Worm (Caenorhabditis elegans) whole organism, L4/young adult: ENCODE measurements around the gene F01D4.5.

ENCODE experiments used
- dao-5 ChIP-seq: sonication (generic microtip); optimal IDR thresholded peaks from 2 replicates; lab custom pipeline; 2016; ENCODE audit warnings: missing genotype, missing genetic modification characterization, moderate library complexity, missing compliant biosample characterization
- him-1 ChIP-seq: sonication (generic microtip); optimal IDR thresholded peaks from 2 replicates; lab custom pipeline; 2016; ENCODE audit warnings: missing genotype, missing genetic modification reagents, missing genetic modification characterization, missing compliant biosample characterization

DNA sequence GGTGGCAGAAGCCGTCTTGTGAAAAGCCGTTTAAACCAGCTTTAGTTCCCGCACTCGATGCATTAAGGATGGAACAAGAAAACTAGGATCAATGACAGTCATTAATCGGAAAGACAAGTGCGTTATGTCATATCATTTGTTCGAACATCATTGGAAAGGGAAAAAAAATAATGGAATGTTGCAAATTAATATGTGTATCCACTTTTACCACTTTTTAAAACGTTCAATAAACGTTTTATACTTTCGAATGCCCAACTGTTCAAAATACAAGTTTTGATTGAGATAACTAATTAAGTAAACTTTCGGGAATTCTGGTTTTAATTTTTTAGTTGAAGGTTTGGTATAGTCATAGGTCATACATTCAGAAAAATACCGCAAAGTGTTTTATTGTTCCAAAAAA lies 31.7 kb upstream of the F01D4.5 start, which contains the start of gene C02F4.4:
- no peak for TF ChIP-seq him-1 (tag; lab: Kevin White, UChicago)
- TF ChIP-seq dao-5 = no peak
